Worm (Caenorhabditis elegans) whole organism, dauer: ENCODE results near the gene tap-1.

ENCODE experiments used
- unc-62 ChIP-seq: sonication (generic microtip); optimal IDR thresholded peaks from 2 replicates; lab custom pipeline; 2017; ENCODE audit warnings: missing biosample characterization, missing genetic modification reagents, missing genetic modification characterization

tap-1 gene

ce11 chrX:14566047-14566446 lies 23.4 kb upstream of the tap-1 start:
- no peak for TF ChIP-seq unc-62 (GFP tag; lab: Kevin White, UChicago)

ce11 chrX:14568258-14568763 lies 21.1 kb upstream of the tap-1 start:
- TF ChIP-seq unc-62 (GFP tag; lab: Kevin White, UChicago) = no peak

- TF ChIP-seq unc-62 (GFP tag; lab: Kevin White, UChicago) = no peak
These were observed 18.1 kb upstream of the tap-1 start for ce11 chrX:14571277-14571676.

ce11 chrX:14572419-14572818 lies 17.0 kb upstream of the tap-1 start, which contains the start of gene lron-1:
Gene lron-1, plus strand, starts transcription at chrX:14572719.
- no peak for TF ChIP-seq unc-62 (GFP tag; lab: Kevin White, UChicago)

ce11 chrX:14575920-14576319 lies 13.5 kb upstream of the tap-1 start:
- no peak for TF ChIP-seq unc-62 (GFP tag; lab: Kevin White, UChicago)

- no peak for TF ChIP-seq unc-62 (GFP tag; lab: Kevin White, UChicago)
These were observed 11.8 kb upstream of the tap-1 start, which contains the start of gene let-4 for ce11 chrX:14577579-14578127. Gene let-4, plus strand, starts transcription at chrX:14577935.

ce11 chrX:14580853-14581252 lies 8.6 kb upstream of the tap-1 start:
- no peak for TF ChIP-seq unc-62 (GFP tag; lab: Kevin White, UChicago)

- no peak for TF ChIP-seq unc-62 (GFP tag; lab: Kevin White, UChicago)
These were observed 8.0 kb upstream of the tap-1 start, which contains the start of gene sym-1 for ce11 chrX:14581429-14581828. Gene sym-1, plus strand, starts transcription at chrX:14581622.

- no peak for TF ChIP-seq unc-62 (GFP tag; lab: Kevin White, UChicago)
These were observed 5.1 kb upstream of the tap-1 start for ce11 chrX:14584335-14584734.

- no peak for TF ChIP-seq unc-62 (GFP tag; lab: Kevin White, UChicago)
These were observed 3.8 kb downstream of the tap-1 start for ce11 chrX:14593206-14593605.

ce11 chrX:14594825-14595224 lies 5.4 kb downstream of the tap-1 start, which contains the start of gene C44H4.8:
Gene C44H4.8, plus strand, starts transcription at chrX:14595125.
- no peak for TF ChIP-seq unc-62 (GFP tag; lab: Kevin White, UChicago)

ce11 chrX:14599245-14599644 lies 9.8 kb downstream of the tap-1 start, which contains the start of gene C44H4.6:
Gene C44H4.6, minus strand, starts transcription at chrX:14599345.
- TF ChIP-seq unc-62 (GFP tag; lab: Kevin White, UChicago) = no peak

ce11 chrX:14602676-14603075 lies 13.3 kb downstream of the tap-1 start, which contains the start of gene eor-2:
Gene eor-2, plus strand, starts transcription at chrX:14603017.
- no peak for TF ChIP-seq unc-62 (GFP tag; lab: Kevin White, UChicago)

- no peak for TF ChIP-seq unc-62 (GFP tag; lab: Kevin White, UChicago)
These were observed 18.3 kb downstream of the tap-1 start for ce11 chrX:14607770-14608169.

ce11 chrX:14610093-14610763 lies 20.8 kb downstream of the tap-1 start:
- no peak for TF ChIP-seq unc-62 (GFP tag; lab: Kevin White, UChicago)

ce11 chrX:14611074-14611473 lies 21.6 kb downstream of the tap-1 start, which contains the start of gene rbc-1:
Gene rbc-1, plus strand, starts transcription at chrX:14611374.
- no peak for TF ChIP-seq unc-62 (GFP tag; lab: Kevin White, UChicago)
